Worm (Caenorhabditis elegans) whole organism, young adult: Measurements from ENCODE around the gene nlp-41.

Source experiments
- B0336.3 ChIP-seq: fragments of 200-800 bp; sonication (Bioruptor generic); IDR thresholded peaks from 2 replicates; pipeline ENCODE4 v1.3.6; 2022; ENCODE audit warnings: missing genetic modification characterization, missing compliant biosample characterization
- C17E4.6 ChIP-seq: fragments of 200-800 bp; sonication (Bioruptor generic); IDR thresholded peaks from 2 replicates; pipeline ENCODE4 v1.3.6; 2022; ENCODE audit warnings: missing genetic modification reagents, missing genetic modification characterization, missing compliant biosample characterization
- F33H1.4 ChIP-seq: fragments of 200-800 bp; sonication (Bioruptor generic); IDR thresholded peaks from 2 replicates; pipeline ENCODE4 v1.3.6; 2022; ENCODE audit warnings: missing genetic modification reagents, missing genetic modification characterization, missing compliant biosample characterization
- F39B2.1 ChIP-seq: fragments of 200-800 bp; sonication (Bioruptor generic); IDR thresholded peaks from 2 replicates; pipeline ENCODE4 v1.3.6; 2022; ENCODE audit warnings: missing genetic modification reagents, missing genetic modification characterization, missing compliant biosample characterization
- F57A8.1 ChIP-seq: fragments of 200-800 bp; sonication (Bioruptor generic); optimal IDR thresholded peaks from 2 replicates; lab custom pipeline; 2018; ENCODE audit warnings: mild to moderate bottlenecking, missing genetic modification characterization, moderate library complexity, missing compliant biosample characterization
- K12H6.12 ChIP-seq: fragments of 200-800 bp; sonication (Bioruptor generic); optimal IDR thresholded peaks from 2 replicates; lab custom pipeline; 2018; ENCODE audit warnings: mild to moderate bottlenecking, missing genetic modification characterization, missing compliant biosample characterization
- attf-3 ChIP-seq: fragments of 200-800 bp; sonication (Bioruptor generic); conservative IDR thresholded peaks from 2 replicates; pipeline ENCODE4 v1.3.6; 2022; ENCODE audit warnings: missing genetic modification reagents, missing genetic modification characterization, missing compliant biosample characterization
- attf-5 ChIP-seq: fragments of 200-800 bp; sonication (Bioruptor generic); optimal IDR thresholded peaks from 2 replicates; lab custom pipeline; 2018; ENCODE audit warnings: mild to moderate bottlenecking, missing genetic modification characterization, missing compliant biosample characterization
- bed-2 ChIP-seq: fragments of 200-800 bp; sonication (Bioruptor generic); IDR thresholded peaks from 2 replicates; pipeline ENCODE4 v1.3.6; 2022; ENCODE audit warnings: missing genetic modification reagents, missing genetic modification characterization, missing compliant biosample characterization
- cebp-1 ChIP-seq, 2 experiments: fragments of 200-800 bp in 1 of 2; sonication (Bioruptor generic) in 1 of 2; sonication (generic microtip) in 1 of 2; IDR thresholded peaks in 1 of 2; optimal IDR thresholded peaks in 1 of 2; 2 replicates each; pipeline versions ENCODE4 v1.3.6 to Lab custom; 2017 to 2022; ENCODE audit warnings: missing compliant biosample characterization in 2 of 2, missing genetic modification characterization in 2 of 2, mild to moderate bottlenecking in 1 of 2, missing genetic modification reagents in 1 of 2, moderate library complexity in 1 of 2
- ceh-27 ChIP-seq: fragments of 200-800 bp; sonication (Bioruptor generic); optimal IDR thresholded peaks from 2 replicates; lab custom pipeline; 2018; ENCODE audit warnings: mild to moderate bottlenecking, missing genetic modification characterization, moderate library complexity, missing compliant biosample characterization
- dox-1 ChIP-seq: fragments of 200-800 bp; sonication (Bioruptor generic); IDR thresholded peaks from 2 replicates; pipeline ENCODE4 v1.3.6; 2022; ENCODE audit warnings: missing genetic modification reagents, missing genetic modification characterization, missing compliant biosample characterization
- dpl-1 ChIP-seq: fragments of 150-350 bp; optimal IDR thresholded peaks from 2 replicates; lab custom pipeline; 2014; ENCODE audit warnings: missing biosample characterization, missing genetic modification reagents, missing genetic modification characterization
- efl-1 ChIP-seq: fragments of 150-350 bp; optimal IDR thresholded peaks from 2 replicates; lab custom pipeline; 2014; ENCODE audit warnings: missing biosample characterization, missing genetic modification reagents, missing genetic modification characterization
- egl-18 ChIP-seq: fragments of 200-800 bp; sonication (Bioruptor generic); IDR thresholded peaks from 2 replicates; pipeline ENCODE4 v1.3.6; 2022; ENCODE audit warnings: missing genetic modification reagents, missing genetic modification characterization, missing compliant biosample characterization
- gei-17 ChIP-seq: fragments of 200-800 bp; sonication (Bioruptor generic); optimal IDR thresholded peaks from 2 replicates; lab custom pipeline; 2018; ENCODE audit warnings: mild to moderate bottlenecking, missing genetic modification characterization, missing compliant biosample characterization
- hlh-12 ChIP-seq: sonication (generic microtip); optimal IDR thresholded peaks from 2 replicates; lab custom pipeline; 2016; ENCODE audit warnings: missing genetic modification characterization, missing compliant biosample characterization
- hmg-1.2 ChIP-seq: fragments of 200-800 bp; sonication (Bioruptor generic); IDR thresholded peaks from 2 replicates; pipeline ENCODE4 v1.3.6; 2022; ENCODE audit warnings: missing genetic modification reagents, missing genetic modification characterization, missing compliant biosample characterization
- hmg-20 ChIP-seq: fragments of 200-800 bp; sonication (Bioruptor generic); IDR thresholded peaks from 2 replicates; pipeline ENCODE4 v1.3.6; 2022; ENCODE audit warnings: missing genetic modification reagents, missing genetic modification characterization, missing compliant biosample characterization
- lin-26 ChIP-seq: fragments of 200-800 bp; sonication (Bioruptor generic); IDR thresholded peaks from 2 replicates; pipeline ENCODE4 v1.3.6; 2022; ENCODE audit warnings: missing genetic modification reagents, missing genetic modification characterization, missing compliant biosample characterization
- lin-35 ChIP-seq, 3 experiments: fragments of 150-350 bp in 2 of 3; sonication (generic microtip) in 1 of 3; optimal IDR thresholded peaks; 2 replicates each; lab custom pipeline; 2014 to 2018; ENCODE audit warnings: missing biosample characterization in 3 of 3, missing genetic modification characterization in 3 of 3, missing genetic modification reagents in 3 of 3
- lin-40 ChIP-seq: sonication (generic microtip); optimal IDR thresholded peaks from 2 replicates; lab custom pipeline; 2016; ENCODE audit warnings: missing genetic modification characterization, mild to moderate bottlenecking, missing compliant biosample characterization, missing genotype, missing genetic modification reagents
- lir-1 ChIP-seq: fragments of 200-800 bp; sonication (Bioruptor generic); conservative IDR thresholded peaks from 2 replicates; pipeline ENCODE4 v1.3.6; 2022; ENCODE audit warnings: missing genetic modification reagents, missing genetic modification characterization, missing compliant biosample characterization
- mel-28 ChIP-seq: sonication (generic microtip); optimal IDR thresholded peaks from 2 replicates; lab custom pipeline; 2016; ENCODE audit warnings: borderline replicate concordance, mild to moderate bottlenecking, missing genetic modification characterization, missing compliant biosample characterization
- nfya-2 ChIP-seq: fragments of 200-800 bp; sonication (Bioruptor generic); IDR thresholded peaks from 2 replicates; pipeline ENCODE4 v1.3.6; 2022; ENCODE audit warnings: missing genetic modification reagents, missing genetic modification characterization, missing compliant biosample characterization
- nhr-27 ChIP-seq: fragments of 200-800 bp; sonication (Bioruptor generic); optimal IDR thresholded peaks from 2 replicates; lab custom pipeline; 2018; ENCODE audit warnings: mild to moderate bottlenecking, missing genetic modification characterization, moderate library complexity, missing compliant biosample characterization
- rcor-1 ChIP-seq: fragments of 200-800 bp; sonication (Bioruptor generic); IDR thresholded peaks from 2 replicates; pipeline ENCODE4 v1.3.6; 2022; ENCODE audit warnings: missing genetic modification reagents, missing genetic modification characterization, missing compliant biosample characterization
- rpc-1 ChIP-seq, 2 experiments: fragments of 150-350 bp in 1 of 2; sonication (generic microtip) in 1 of 2; optimal IDR thresholded peaks; 2 replicates each; lab custom pipeline; 2014 to 2018; ENCODE audit warnings: missing biosample characterization in 1 of 2, missing genetic modification characterization in 1 of 2, missing genetic modification reagents in 1 of 2, missing genotype in 1 of 2
- sea-2 ChIP-seq: fragments of 200-800 bp; sonication (Bioruptor generic); IDR thresholded peaks from 2 replicates; pipeline ENCODE4 v1.3.6; 2022; ENCODE audit warnings: missing genetic modification characterization, missing compliant biosample characterization
- snpc-1.1 ChIP-seq: sonication (generic microtip); optimal IDR thresholded peaks from 2 replicates; lab custom pipeline; 2017; ENCODE audit warnings: missing genetic modification characterization, mild to moderate bottlenecking, missing compliant biosample characterization, antibody characterized with exemption, moderate library complexity, missing genotype, missing genetic modification reagents; ENCODE audit not compliant: insufficient read depth
- somi-1 ChIP-seq: fragments of 200-800 bp; sonication (Bioruptor generic); optimal IDR thresholded peaks from 2 replicates; lab custom pipeline; 2018; ENCODE audit warnings: mild to moderate bottlenecking, missing genetic modification characterization, missing compliant biosample characterization
- sptf-2 ChIP-seq: fragments of 200-800 bp; sonication (Bioruptor generic); optimal IDR thresholded peaks from 2 replicates; lab custom pipeline; 2018; ENCODE audit warnings: mild to moderate bottlenecking, missing genetic modification characterization, missing compliant biosample characterization
- unc-62 ChIP-seq: fragments of 150-350 bp; optimal IDR thresholded peaks from 2 replicates; lab custom pipeline; 2014; ENCODE audit warnings: missing biosample characterization, missing genetic modification reagents, missing genetic modification characterization
- ztf-18 ChIP-seq: sonication (generic microtip); optimal IDR thresholded peaks from 2 replicates; lab custom pipeline; 2016; ENCODE audit warnings: missing genotype, mild to moderate bottlenecking, missing genetic modification characterization, missing compliant biosample characterization
- ztf-26 ChIP-seq: sonication (generic microtip); optimal IDR thresholded peaks from 2 replicates; lab custom pipeline; 2017; ENCODE audit warnings: missing genetic modification characterization, missing compliant biosample characterization
- ztf-6 ChIP-seq: fragments of 200-800 bp; sonication (Bioruptor generic); IDR thresholded peaks from 2 replicates; pipeline ENCODE4 v1.3.6; 2022; ENCODE audit warnings: missing genetic modification reagents, missing genetic modification characterization, missing compliant biosample characterization

nlp-41 gene

ce11 chrII:14550613-14551012, at the start of gene nlp-41:
Gene nlp-41, plus strand, starts transcription at chrII:14550913.
- TF ChIP-seq ztf-6 (GFP tag; lab: Robert Waterston, UW) (no peak), rcor-1 (GFP tag; lab: Robert Waterston, UW) (no peak), nfya-2 (GFP tag; lab: Robert Waterston, UW) (no peak), ceh-27 (no peak), efl-1 (GFP tag; lab: Kevin White, UChicago) (no peak), somi-1 (GFP tag; lab: Kevin White, UChicago) (no peak)
- TF ChIP-seq, all 124 proteins: peak for 0

- no peak for TF ChIP-seq F39B2.1 (GFP tag; lab: Robert Waterston, UW)
- TF ChIP-seq attf-5 (GFP tag; lab: Kevin White, UChicago), result no peak
- no peak for TF ChIP-seq dox-1
- no peak for TF ChIP-seq F33H1.4 (GFP tag; lab: Robert Waterston, UW)
- TF ChIP-seq lin-35 (GFP tag; optimal IDR thresholded peaks at IDR 0.05; lab: Kevin White, UChicago), result no peak
- TF ChIP-seq nhr-27 (tag; lab: Kevin White, UChicago), result no peak
- no peak for TF ChIP-seq cebp-1 (GFP tag; IDR thresholded peaks at IDR 0.05; lab: Robert Waterston, UW)
- TF ChIP-seq cebp-1 (tag; optimal IDR thresholded peaks at IDR 0.05; lab: Kevin White, UChicago), result no peak
- TF ChIP-seq dpl-1 (GFP tag; lab: Kevin White, UChicago), result no peak
- TF ChIP-seq hlh-12 (tag; lab: Kevin White, UChicago), result no peak
- TF ChIP-seq unc-62 (GFP tag; lab: Kevin White, UChicago), result no peak
- TF ChIP-seq efl-1 (GFP tag; lab: Kevin White, UChicago), result no peak
- no peak for TF ChIP-seq hmg-20
- no peak for TF ChIP-seq rcor-1 (GFP tag; lab: Robert Waterston, UW)
- TF ChIP-seq gei-17 (GFP tag; lab: Kevin White, UChicago), result no peak
- no peak for TF ChIP-seq egl-18 (GFP tag; lab: Robert Waterston, UW)
Observed at ce11 chrII:14501447-14501846, 49.3 kb upstream of the nlp-41 start, which contains the start of gene K10H10.5. Gene K10H10.5, plus strand, starts transcription at chrII:14501747.

DNA sequence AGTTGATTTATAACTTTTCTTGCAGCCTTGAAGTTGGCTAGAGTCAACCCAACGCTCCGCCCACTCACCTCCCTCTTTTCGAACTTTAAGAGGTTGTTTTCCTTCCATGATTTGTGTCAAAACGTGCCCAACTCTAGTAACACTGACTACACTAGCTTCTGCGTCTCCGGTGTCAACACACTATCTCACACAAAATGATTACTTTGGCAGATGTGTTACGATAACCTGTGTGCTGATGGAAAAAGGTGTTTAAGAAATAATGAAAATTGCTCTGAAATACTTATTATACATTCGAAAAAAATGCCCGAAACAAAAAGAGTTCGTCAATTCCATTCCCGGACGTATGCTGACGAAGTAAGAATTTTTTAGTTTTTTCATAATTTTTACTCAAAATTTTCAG, 47.7 kb upstream of the nlp-41 start, which contains the start of gene K10H10.6:
K10H10.6 (plus strand) TSS at position 301 of the 400 bp plus-strand sequence.
- TF ChIP-seq snpc-1.1 (tag; lab: Kevin White, UChicago) (no peak), hmg-1.2 (GFP tag; lab: Robert Waterston, UW) (peak; percentile 42; the same call in 1 of the 2 replicates)

ce11 chrII:14506245-14506644, 44.5 kb upstream of the nlp-41 start, which contains the start of gene K10H10.12:
Gene K10H10.12, minus strand, starts transcription at chrII:14506345.
- no peak for TF ChIP-seq F39B2.1 (GFP tag; lab: Robert Waterston, UW)
- no peak for TF ChIP-seq lin-40 (tag; lab: Kevin White, UChicago)
- TF ChIP-seq C17E4.6 (GFP tag; lab: Robert Waterston, UW), result no peak
- no peak for TF ChIP-seq F33H1.4 (GFP tag; lab: Robert Waterston, UW)
- TF ChIP-seq F57A8.1 (GFP tag; lab: Kevin White, UChicago), result no peak
- TF ChIP-seq rpc-1 (optimal IDR thresholded peaks at IDR 0.05; lab: Kevin White, UChicago), result no peak
- no peak for TF ChIP-seq rpc-1 (tag; optimal IDR thresholded peaks at IDR 0.05; lab: Kevin White, UChicago)
- TF ChIP-seq lir-1 (GFP tag; lab: Robert Waterston, UW), result no peak
- no peak for TF ChIP-seq sptf-2 (GFP tag; lab: Kevin White, UChicago)
- no peak for TF ChIP-seq ztf-18
- no peak for TF ChIP-seq bed-2 (GFP tag; lab: Robert Waterston, UW)
- no peak for TF ChIP-seq lin-26 (GFP tag; lab: Robert Waterston, UW)
- TF ChIP-seq K12H6.12 (tag; lab: Kevin White, UChicago), result no peak
- no peak for TF ChIP-seq ztf-26 (tag; lab: Kevin White, UChicago)
- TF ChIP-seq B0336.3 (GFP tag; lab: Robert Waterston, UW), result no peak
- TF ChIP-seq sea-2 (GFP tag; lab: Robert Waterston, UW), result no peak
- no peak for TF ChIP-seq mel-28 (tag; lab: Kevin White, UChicago)
- no peak for TF ChIP-seq attf-3 (GFP tag; lab: Robert Waterston, UW)
